Worm (Caenorhabditis elegans): ENCODE measurements around the gene paic-1.

- TF ChIP-seq ceh-36 (tag; optimal IDR thresholded peaks at IDR 0.05): no peak
- TF ChIP-seq hmbx-1 (tag; optimal IDR thresholded peaks at IDR 0.05): no peak
- TF ChIP-seq ama-1 (optimal IDR thresholded peaks at IDR 0.05): no peak
- TF ChIP-seq tbx-11 (GFP tag; IDR thresholded peaks at IDR 0.05): no peak
- TF ChIP-seq flt-1 (GFP tag; IDR thresholded peaks at IDR 0.05): no peak
Measured at ce11 chrII:4359219-4359618, 13.1 kb downstream of the paic-1 start.
